Fruit fly (Drosophila melanogaster): ENCODE data around the gene Axn.

The Axn gene

dm6 chr3R:30021559-30022451, 837 bp upstream of the Axn start, which contains the start of gene Mgat2 (continued):
- TF ChIP-seq Dp (GFP tag; optimal IDR thresholded peaks at IDR 0.05) (peak; percentile 79), fd96Cb (tag; optimal IDR thresholded peaks at IDR 0.05) (no peak), PHDP (tag; optimal IDR thresholded peaks at IDR 0.05) (no peak), NK7.1 (GFP tag; optimal IDR thresholded peaks at IDR 0.05) (no peak), CTCF (GFP tag; optimal IDR thresholded peaks at IDR 0.05) (no peak), CG3995 (GFP tag; optimal IDR thresholded peaks at IDR 0.05) (peak; percentile 3), vnd (GFP tag; IDR thresholded peaks at IDR 0.05; ENCODE audit: partially characterized antibody) (peak; percentile 77), phol (tag; optimal IDR thresholded peaks at IDR 0.05) (no peak), fd3F (GFP tag; optimal IDR thresholded peaks at IDR 0.05) (no peak), CG10267 (tag; optimal IDR thresholded peaks at IDR 0.05) (peak; percentile 44), ftz-f1 (GFP tag; optimal IDR thresholded peaks at IDR 0.05) (no peak), slp2 (GFP tag; optimal IDR thresholded peaks at IDR 0.05) (no peak), unpg (GFP tag; optimal IDR thresholded peaks at IDR 0.05) (no peak), nau (GFP tag; optimal IDR thresholded peaks at IDR 0.05) (no peak), Ada2b (GFP tag; IDR thresholded peaks at IDR 0.05) (no peak), Adf1 (GFP tag; IDR thresholded peaks at IDR 0.05) (peak; percentile 61; the same call in 1 of the 2 replicates), wor (GFP tag; IDR thresholded peaks at IDR 0.05) (no peak), CG34422 (GFP tag; IDR thresholded peaks at IDR 0.05) (peak; percentile 79; the same call in 1 of the 3 replicates), Ravus (GFP tag; IDR thresholded peaks at IDR 0.05) (no peak), cad (GFP tag; optimal IDR thresholded peaks at IDR 0.05) (no peak), CG12744 (GFP tag; optimal IDR thresholded peaks at IDR 0.05) (no peak), CG12219 (GFP tag; optimal IDR thresholded peaks at IDR 0.05) (peak; percentile 59), bigmax (GFP tag; optimal IDR thresholded peaks at IDR 0.05) (peak; percentile 15), Mad (GFP tag; optimal IDR thresholded peaks at IDR 0.05) (no peak), E2f1 (GFP tag; IDR thresholded peaks at IDR 0.05) (peak; percentile 49; the same call in 1 of the 2 replicates), schlank (tag; optimal IDR thresholded peaks at IDR 0.05) (no peak), CG18011 (GFP tag; optimal IDR thresholded peaks at IDR 0.05) (no peak), z (GFP tag; IDR thresholded peaks at IDR 0.05) (peak; percentile 93), CG6689 (GFP tag; IDR thresholded peaks at IDR 0.05) (no peak), CG12071 (GFP tag; optimal IDR thresholded peaks at IDR 0.05) (peak; percentile 44), hth (optimal IDR thresholded peaks at IDR 0.05) (no peak), Xbp1 (GFP tag; optimal IDR thresholded peaks at IDR 0.05) (no peak), Lhr (GFP tag; optimal IDR thresholded peaks at IDR 0.05) (no peak), ind (GFP tag; optimal IDR thresholded peaks at IDR 0.05) (no peak), her (GFP tag; optimal IDR thresholded peaks at IDR 0.05) (peak; percentile 75), stwl (tag; optimal IDR thresholded peaks at IDR 0.05) (peak; percentile 39), Bteb2 (GFP tag; optimal IDR thresholded peaks at IDR 0.05) (no peak), sisA (GFP tag; IDR thresholded peaks at IDR 0.05) (no peak), CG8290 (GFP tag; optimal IDR thresholded peaks at IDR 0.05) (no peak), CG8290 (tag; optimal IDR thresholded peaks at IDR 0.05) (peak in 1 of 2 experiments; percentile 73), CG12942 (GFP tag; optimal IDR thresholded peaks at IDR 0.05) (no peak), CG4730 (GFP tag; IDR thresholded peaks at IDR 0.05) (no peak), CG9215 (GFP tag; IDR thresholded peaks at IDR 0.05) (no peak), CG31224 (GFP tag; IDR thresholded peaks at IDR 0.05) (no peak), Gsc (GFP tag; IDR thresholded peaks at IDR 0.05) (no peak), eve (GFP tag; optimal IDR thresholded peaks at IDR 0.05) (no peak), Oli (tag; optimal IDR thresholded peaks at IDR 0.05) (no peak), D (optimal IDR thresholded peaks at IDR 0.05) (no peak), D (GFP tag; optimal IDR thresholded peaks at IDR 0.05) (no peak), CG12299 (tag; optimal IDR thresholded peaks at IDR 0.05) (no peak), CG10274 (GFP tag; optimal IDR thresholded peaks at IDR 0.05) (no peak)

Data from whole organism, embryonic.